Worm (Caenorhabditis elegans) whole organism, L4 larva: ENCODE results near the gene Y37D8A.16.

Source experiments
- D1046.2 ChIP-seq: fragments of 200-800 bp; sonication (Bioruptor generic); IDR thresholded peaks from 2 replicates; pipeline ENCODE4 v1.3.6; 2022; ENCODE audit warnings: missing genetic modification characterization, missing compliant biosample characterization
- R02D3.7 ChIP-seq: fragments of 150-350 bp; sonication (generic microtip); optimal IDR thresholded peaks from 3 replicates; lab custom pipeline; 2014; ENCODE audit warnings: missing biosample characterization, missing genetic modification characterization
- aha-1 ChIP-seq: fragments of 150-350 bp; peaks from one replicate; lab custom pipeline; 2014; ENCODE audit warnings: missing biosample characterization, missing genetic modification characterization
- ces-1 ChIP-seq: fragments of 150-350 bp; sonication (generic microtip); optimal IDR thresholded peaks from 4 replicates; lab custom pipeline; 2014; ENCODE audit warnings: missing biosample characterization, missing genetic modification reagents, missing genetic modification characterization
- ctbp-1 ChIP-seq: fragments of 200-800 bp; sonication (Bioruptor generic); IDR thresholded peaks from 2 replicates; pipeline ENCODE4 v1.3.6; 2022; ENCODE audit warnings: missing genetic modification reagents, missing genetic modification characterization, missing compliant biosample characterization
- daf-16 ChIP-seq, 3 experiments: sonication (generic microtip); optimal IDR thresholded peaks; 2 replicates each; lab custom pipeline; 2016 to 2017; ENCODE audit warnings: missing genetic modification characterization in 3 of 3, missing genetic modification reagents in 3 of 3, mild to moderate bottlenecking in 2 of 3, missing compliant biosample characterization in 2 of 3, missing biosample characterization in 1 of 3, moderate library complexity in 1 of 3
- dmd-6 ChIP-seq: fragments of 200-800 bp; sonication (Bioruptor generic); IDR thresholded peaks from 2 replicates; pipeline ENCODE4 v1.3.6; 2022; ENCODE audit warnings: missing genetic modification reagents, missing genetic modification characterization, missing compliant biosample characterization
- gei-8 ChIP-seq: fragments of 200-800 bp; sonication (Bioruptor generic); optimal IDR thresholded peaks from 2 replicates; lab custom pipeline; 2018; ENCODE audit warnings: mild to moderate bottlenecking, missing genetic modification characterization, missing compliant biosample characterization
- hlh-11 ChIP-seq: fragments of 200-800 bp; sonication (Bioruptor generic); optimal IDR thresholded peaks from 2 replicates; lab custom pipeline; 2018; ENCODE audit warnings: mild to moderate bottlenecking, missing genetic modification characterization, missing compliant biosample characterization
- hmg-1.1 ChIP-seq: fragments of 200-800 bp; sonication (Bioruptor generic); IDR thresholded peaks from 2 replicates; pipeline ENCODE4 v1.3.6; 2022; ENCODE audit warnings: missing genetic modification reagents, missing genetic modification characterization, missing compliant biosample characterization
- lim-7 ChIP-seq: fragments of 200-800 bp; sonication (Bioruptor generic); IDR thresholded peaks from 2 replicates; pipeline ENCODE4 v1.3.6; 2022; ENCODE audit warnings: missing genetic modification characterization, missing compliant biosample characterization
- lin-13 ChIP-seq: fragments of 150-350 bp; optimal IDR thresholded peaks from 2 replicates; lab custom pipeline; 2014; ENCODE audit warnings: missing biosample characterization, missing genetic modification reagents, missing genetic modification characterization
- lin-38 ChIP-seq: fragments of 200-800 bp; sonication (Bioruptor generic); IDR thresholded peaks from 2 replicates; pipeline ENCODE4 v1.3.6; 2022; ENCODE audit warnings: missing genetic modification reagents, missing genetic modification characterization, missing compliant biosample characterization
- lin-39 ChIP-seq: fragments of 150-350 bp; optimal IDR thresholded peaks from 2 replicates; lab custom pipeline; 2014; ENCODE audit warnings: missing biosample characterization, missing genetic modification reagents, missing genetic modification characterization
- lsy-2 ChIP-seq, 2 experiments: fragments of 150-350 bp in 1 of 2; sonication (generic microtip) in 1 of 2; optimal IDR thresholded peaks; 2 replicates each; lab custom pipeline; 2014 to 2017; ENCODE audit warnings: missing biosample characterization in 2 of 2, missing genetic modification characterization in 2 of 2
- madf-5 ChIP-seq, 2 experiments: fragments of 200-800 bp; sonication (Bioruptor generic); IDR thresholded peaks; 2 replicates each; pipeline ENCODE4 v1.3.6; 2022; ENCODE audit warnings: missing compliant biosample characterization in 2 of 2, missing genetic modification characterization in 2 of 2
- mes-2 ChIP-seq: sonication (generic microtip); optimal IDR thresholded peaks from 2 replicates; lab custom pipeline; 2016; ENCODE audit warnings: missing genotype, mild to moderate bottlenecking, missing genetic modification characterization, missing compliant biosample characterization; ENCODE audit not compliant: poor library complexity, severe bottlenecking
- nhr-28 ChIP-seq: fragments of 150-350 bp; optimal IDR thresholded peaks from 2 replicates; lab custom pipeline; 2014; ENCODE audit warnings: missing biosample characterization, missing genetic modification characterization
- nhr-41 ChIP-seq: fragments of 200-800 bp; sonication (Bioruptor generic); IDR thresholded peaks from 2 replicates; pipeline ENCODE4 v1.3.6; 2022; ENCODE audit warnings: missing genetic modification reagents, missing genetic modification characterization, missing compliant biosample characterization
- sdz-12 ChIP-seq: fragments of 200-800 bp; sonication (Bioruptor generic); optimal IDR thresholded peaks from 2 replicates; lab custom pipeline; 2018; ENCODE audit warnings: mild to moderate bottlenecking, missing genetic modification characterization, missing compliant biosample characterization
- zfp-3 ChIP-seq: fragments of 200-800 bp; sonication (Bioruptor generic); conservative IDR thresholded peaks from 2 replicates; pipeline ENCODE4 v1.3.6; 2022; ENCODE audit warnings: missing genetic modification reagents, missing genetic modification characterization, missing compliant biosample characterization

Gene Y37D8A.16

DNA sequence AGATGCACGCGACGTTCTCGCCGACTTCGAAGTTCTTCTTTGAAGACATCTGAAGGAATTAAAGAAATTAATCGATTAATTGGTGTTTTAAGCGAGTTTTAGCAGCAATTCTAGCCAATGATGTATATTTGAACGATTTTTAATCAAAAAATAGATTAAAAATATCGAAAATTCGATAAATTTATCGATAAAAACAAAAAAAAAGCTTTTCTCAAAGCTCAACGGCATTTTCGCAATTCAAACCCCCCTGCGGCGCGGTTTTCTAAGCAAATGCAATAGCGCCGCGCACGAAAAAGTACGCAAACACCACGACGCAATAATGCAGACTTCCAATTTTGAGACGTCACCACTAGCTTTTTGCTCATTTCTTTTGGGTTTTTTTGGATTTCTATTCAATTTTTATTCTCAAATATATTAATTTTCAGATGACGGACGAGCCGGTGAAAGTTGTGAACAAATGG, 43.8 kb downstream of the Y37D8A.16 start, which contains the start of the genes mrg-1 and spcs-2 (continued):
- TF ChIP-seq D1046.2 (GFP tag; lab: Robert Waterston, UW): no peak
- TF ChIP-seq dmd-6 (GFP tag; lab: Robert Waterston, UW): peak; percentile 48
- TF ChIP-seq lin-39: no peak
- no peak for TF ChIP-seq gei-8 (GFP tag; lab: Kevin White, UChicago)
- TF ChIP-seq hlh-11 (tag; lab: Kevin White, UChicago): peak; percentile 70
- 0 out of 2 replicates have a peak, but pooled peaks have one; percentile 35 for TF ChIP-seq zfp-3 (GFP tag; lab: Robert Waterston, UW)
- TF ChIP-seq nhr-41: no peak
- peak; percentile 51 for TF ChIP-seq nhr-28 (tag; lab: Kevin White, UChicago)
- no peak for TF ChIP-seq sdz-12 (GFP tag; lab: Kevin White, UChicago)
- peak; percentile 95 for TF ChIP-seq lin-13 (GFP tag; lab: Kevin White, UChicago)
- peak; percentile 75 for TF ChIP-seq ctbp-1 (GFP tag; lab: Robert Waterston, UW)

DNA sequence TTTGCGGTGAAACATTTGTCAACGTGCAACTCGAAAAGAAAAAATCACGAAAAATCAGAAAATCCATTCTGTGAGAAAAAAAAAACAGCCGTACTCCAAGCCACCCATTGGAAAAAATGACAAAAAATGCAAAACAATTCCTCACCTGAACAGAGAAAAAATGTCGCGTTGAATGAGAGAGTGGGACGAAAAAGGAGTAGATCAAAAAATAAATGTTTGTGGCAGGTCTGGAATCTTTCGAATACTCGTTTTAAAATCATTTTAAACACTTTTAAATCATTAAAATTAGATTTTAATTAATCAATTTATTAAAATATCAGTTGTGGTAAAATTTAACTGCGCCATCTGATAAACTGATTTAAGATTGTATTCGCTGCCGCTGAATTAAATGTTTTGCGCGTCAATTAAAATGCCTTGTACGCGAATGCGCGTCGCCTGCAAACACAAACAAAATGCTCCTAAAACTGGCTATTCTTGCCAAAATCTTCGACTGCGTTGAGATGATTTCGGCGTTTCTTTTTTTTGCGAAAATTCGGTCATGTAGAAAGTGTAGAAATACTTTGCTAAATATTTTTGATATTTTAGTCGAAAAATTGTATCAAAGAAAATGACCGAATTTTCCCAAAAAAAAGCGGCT, 48.3 kb downstream of the Y37D8A.16 start, which contains the start of gene Y37D8A.6:
Y37D8A.6 (minus strand) TSS at position 238 of the 637 bp plus-strand sequence.
- TF ChIP-seq mes-2 (tag; lab: Kevin White, UChicago) (peak; percentile 9), lim-7 (GFP tag; lab: Robert Waterston, UW) (no peak), R02D3.7 (tag; lab: Kevin White, UChicago) (no peak), daf-16 (GFP tag; optimal IDR thresholded peaks at IDR 0.05; lab: Kevin White, UChicago) (no peak), daf-16 (tag; optimal IDR thresholded peaks at IDR 0.05; lab: Kevin White, UChicago) (peak; percentile 3), madf-5 (GFP tag; IDR thresholded peaks at IDR 0.05; lab: Robert Waterston, UW) (no peak), aha-1 (peak; percentile 54), ces-1 (GFP tag; lab: Kevin White, UChicago) (no peak), lsy-2 (tag; optimal IDR thresholded peaks at IDR 0.05; lab: Kevin White, UChicago) (peak in 1 of 2 experiments; percentile 40), lin-38 (GFP tag; lab: Robert Waterston, UW) (peak; percentile 38), hmg-1.1 (GFP tag; lab: Robert Waterston, UW) (no peak)
- TF ChIP-seq, all 104 proteins: peak for 5
